Worm (Caenorhabditis elegans) whole organism, late embryonic: ENCODE data around the gene pnk-4.

ENCODE experiments used
- fkh-10 ChIP-seq: fragments of 150-350 bp; optimal IDR thresholded peaks from 2 replicates; lab custom pipeline; 2014; ENCODE audit warnings: missing biosample characterization, missing genetic modification reagents, missing genetic modification characterization
- nfya-1 ChIP-seq: sonication (generic microtip); optimal IDR thresholded peaks from 2 replicates; lab custom pipeline; 2017; ENCODE audit warnings: missing genetic modification characterization, mild to moderate bottlenecking, missing compliant biosample characterization, antibody characterized with exemption, moderate library complexity
- nhr-11 ChIP-seq: fragments of 150-350 bp; optimal IDR thresholded peaks from 2 replicates; lab custom pipeline; 2014; ENCODE audit warnings: missing biosample characterization, missing genetic modification characterization
- npax-4 ChIP-seq: sonication (generic microtip); optimal IDR thresholded peaks from 2 replicates; lab custom pipeline; 2016; ENCODE audit warnings: missing genetic modification characterization, missing compliant biosample characterization
- pha-4 ChIP-seq: fragments of 150-350 bp; optimal IDR thresholded peaks from 2 replicates; lab custom pipeline; 2018; ENCODE audit warnings: missing biosample characterization, missing genetic modification reagents, missing genetic modification characterization

DNA sequence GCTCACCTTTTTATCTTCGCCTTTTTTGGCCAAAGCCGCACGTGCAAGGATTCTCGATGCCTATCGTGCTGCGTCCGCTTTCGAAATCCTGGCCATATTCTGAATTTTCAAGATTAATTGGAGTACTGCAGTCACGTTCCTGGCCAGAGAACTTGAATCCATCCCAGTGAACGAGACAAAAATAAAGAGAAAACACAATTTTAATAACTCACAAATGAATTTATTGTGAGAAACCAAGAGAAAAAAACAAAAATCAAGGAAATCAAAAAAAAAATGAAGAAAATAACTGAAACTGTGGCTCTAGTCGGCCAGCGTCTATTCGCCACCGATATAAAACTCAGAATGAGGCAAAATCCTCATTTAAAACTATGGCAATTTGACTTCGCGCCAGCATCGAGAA lies 28.5 kb upstream of the pnk-4 start, which contains the start of gene C24H10.4:
- TF ChIP-seq npax-4 (tag; lab: Kevin White, UChicago): no peak
- no peak for TF ChIP-seq fkh-10 (GFP tag; lab: Kevin White, UChicago)
- TF ChIP-seq nfya-1 (tag; lab: Kevin White, UChicago): no peak
- no peak for TF ChIP-seq nhr-11 (tag; lab: Kevin White, UChicago)
- TF ChIP-seq pha-4: no peak
